Worm (Caenorhabditis elegans) whole organism, L4 larva: ENCODE measurements around the gene T13F2.6.

Source experiments
- F44E2.7 ChIP-seq: fragments of 200-800 bp; sonication (Bioruptor generic); IDR thresholded peaks from 2 replicates; pipeline ENCODE4 v2.1.2; 2022; ENCODE audit warnings: missing genetic modification characterization, missing compliant biosample characterization
- F49E8.2 ChIP-seq: sonication (generic microtip); optimal IDR thresholded peaks from 2 replicates; lab custom pipeline; 2016; ENCODE audit warnings: missing compliant biosample characterization, mild to moderate bottlenecking, missing genetic modification characterization, borderline replicate concordance
- R02D3.7 ChIP-seq: fragments of 150-350 bp; sonication (generic microtip); optimal IDR thresholded peaks from 3 replicates; lab custom pipeline; 2014; ENCODE audit warnings: missing biosample characterization, missing genetic modification characterization
- T20F7.1 ChIP-seq: fragments of 200-800 bp; sonication (Bioruptor generic); optimal IDR thresholded peaks from 2 replicates; lab custom pipeline; 2018; ENCODE audit warnings: mild to moderate bottlenecking, missing genetic modification characterization, missing compliant biosample characterization
- T26A8.4 ChIP-seq: fragments of 200-800 bp; sonication (Bioruptor generic); IDR thresholded peaks from 2 replicates; pipeline ENCODE4 v1.3.6; 2022; ENCODE audit warnings: missing genetic modification characterization, missing compliant biosample characterization
- Y105C5A.15 ChIP-seq: fragments of 200-800 bp; sonication (Bioruptor generic); IDR thresholded peaks from 2 replicates; pipeline ENCODE4 v1.3.6; 2022; ENCODE audit warnings: missing genetic modification characterization, missing compliant biosample characterization
- Y75B8A.6 ChIP-seq: fragments of 200-800 bp; sonication (Bioruptor generic); IDR thresholded peaks from 2 replicates; pipeline ENCODE4 v1.3.6; 2022; ENCODE audit warnings: missing genetic modification reagents, missing genetic modification characterization, missing compliant biosample characterization
- ZK546.5 ChIP-seq, 2 experiments: sonication (generic microtip); optimal IDR thresholded peaks; 2 replicates each; lab custom pipeline; 2017; ENCODE audit warnings: missing biosample characterization in 2 of 2, missing genetic modification characterization in 2 of 2
- aha-1 ChIP-seq: fragments of 150-350 bp; peaks from one replicate; lab custom pipeline; 2014; ENCODE audit warnings: missing biosample characterization, missing genetic modification characterization
- aly-2 ChIP-seq: sonication (generic microtip); optimal IDR thresholded peaks from 2 replicates; lab custom pipeline; 2018; ENCODE audit warnings: missing biosample characterization, missing genetic modification characterization
- ama-1 ChIP-seq: fragments of 150-350 bp; optimal IDR thresholded peaks from 2 replicates; lab custom pipeline; 2014; ENCODE audit warnings: inconsistent platforms, mixed read lengths
- attf-4 ChIP-seq: sonication (generic microtip); optimal IDR thresholded peaks from 3 replicates; lab custom pipeline; 2017; ENCODE audit warnings: missing biosample characterization, missing genetic modification characterization
- ceh-44 ChIP-seq: fragments of 200-800 bp; sonication (Bioruptor generic); IDR thresholded peaks from 2 replicates; pipeline ENCODE4 v1.3.6; 2022; ENCODE audit warnings: missing genetic modification reagents, missing genetic modification characterization, missing compliant biosample characterization
- ceh-62 ChIP-seq: sonication (generic microtip); optimal IDR thresholded peaks from 2 replicates; lab custom pipeline; 2017; ENCODE audit warnings: missing biosample characterization, missing genetic modification characterization
- ceh-82 ChIP-seq: sonication (generic microtip); optimal IDR thresholded peaks from 2 replicates; lab custom pipeline; 2017; ENCODE audit warnings: missing biosample characterization, missing genetic modification characterization
- ctbp-1 ChIP-seq: fragments of 200-800 bp; sonication (Bioruptor generic); IDR thresholded peaks from 2 replicates; pipeline ENCODE4 v1.3.6; 2022; ENCODE audit warnings: missing genetic modification reagents, missing genetic modification characterization, missing compliant biosample characterization
- daf-12 ChIP-seq: fragments of 150-350 bp; optimal IDR thresholded peaks from 2 replicates; lab custom pipeline; 2014; ENCODE audit warnings: missing biosample characterization, missing genetic modification reagents, missing genetic modification characterization
- daf-16 ChIP-seq, 3 experiments: sonication (generic microtip); optimal IDR thresholded peaks; 2 replicates each; lab custom pipeline; 2016 to 2017; ENCODE audit warnings: missing genetic modification characterization in 3 of 3, missing genetic modification reagents in 3 of 3, mild to moderate bottlenecking in 2 of 3, missing compliant biosample characterization in 2 of 3, missing biosample characterization in 1 of 3, moderate library complexity in 1 of 3
- daf-8 ChIP-seq: fragments of 200-800 bp; sonication (Bioruptor generic); IDR thresholded peaks from 2 replicates; pipeline ENCODE4 v1.3.6; 2022; ENCODE audit warnings: missing genetic modification characterization, missing compliant biosample characterization
- dmd-9 ChIP-seq: fragments of 200-800 bp; sonication (Bioruptor generic); IDR thresholded peaks from 2 replicates; pipeline ENCODE4 v1.3.6; 2022; ENCODE audit warnings: missing genetic modification reagents, missing genetic modification characterization, missing compliant biosample characterization
- duxl-1 ChIP-seq: sonication (generic microtip); optimal IDR thresholded peaks from 2 replicates; lab custom pipeline; 2016; ENCODE audit warnings: mild to moderate bottlenecking, missing genetic modification characterization, moderate library complexity, missing compliant biosample characterization; ENCODE audit not compliant: poor library complexity
- egl-27 ChIP-seq: sonication (generic microtip); optimal IDR thresholded peaks from 3 replicates; lab custom pipeline; 2017; ENCODE audit warnings: missing biosample characterization, missing genetic modification reagents, missing genetic modification characterization
- fkh-10 ChIP-seq: fragments of 150-350 bp; optimal IDR thresholded peaks from 2 replicates; lab custom pipeline; 2014; ENCODE audit warnings: missing biosample characterization, missing genetic modification reagents, missing genetic modification characterization
- fos-1 ChIP-seq: fragments of 150-350 bp; optimal IDR thresholded peaks from 2 replicates; lab custom pipeline; 2014; ENCODE audit warnings: missing biosample characterization, missing genetic modification characterization
- gei-8 ChIP-seq: fragments of 200-800 bp; sonication (Bioruptor generic); optimal IDR thresholded peaks from 2 replicates; lab custom pipeline; 2018; ENCODE audit warnings: mild to moderate bottlenecking, missing genetic modification characterization, missing compliant biosample characterization
- hif-1 ChIP-seq, 2 experiments: sonication (generic microtip); optimal IDR thresholded peaks; 2 replicates each; lab custom pipeline; 2016 to 2017; ENCODE audit warnings: missing compliant biosample characterization in 2 of 2, missing genetic modification characterization in 2 of 2, missing genetic modification reagents in 2 of 2, missing genotype in 2 of 2, mild to moderate bottlenecking in 1 of 2
- hlh-11 ChIP-seq: fragments of 200-800 bp; sonication (Bioruptor generic); optimal IDR thresholded peaks from 2 replicates; lab custom pipeline; 2018; ENCODE audit warnings: mild to moderate bottlenecking, missing genetic modification characterization, missing compliant biosample characterization
- hlh-30 ChIP-seq: sonication (generic microtip); optimal IDR thresholded peaks from 2 replicates; lab custom pipeline; 2017; ENCODE audit warnings: antibody characterized with exemption, mild to moderate bottlenecking, missing genetic modification characterization, missing compliant biosample characterization; ENCODE audit not compliant: insufficient read depth
- jun-1 ChIP-seq: fragments of 150-350 bp; optimal IDR thresholded peaks from 2 replicates; lab custom pipeline; 2014; ENCODE audit warnings: missing biosample characterization, missing genetic modification reagents, missing genetic modification characterization
- lin-1 ChIP-seq: fragments of 200-800 bp; sonication (Bioruptor generic); IDR thresholded peaks from 2 replicates; pipeline ENCODE4 v1.3.6; 2022; ENCODE audit warnings: missing genetic modification reagents, missing genetic modification characterization, missing compliant biosample characterization
- lin-39 ChIP-seq: fragments of 150-350 bp; optimal IDR thresholded peaks from 2 replicates; lab custom pipeline; 2014; ENCODE audit warnings: missing biosample characterization, missing genetic modification reagents, missing genetic modification characterization
- lsy-2 ChIP-seq, 2 experiments: fragments of 150-350 bp in 1 of 2; sonication (generic microtip) in 1 of 2; optimal IDR thresholded peaks; 2 replicates each; lab custom pipeline; 2014 to 2017; ENCODE audit warnings: missing biosample characterization in 2 of 2, missing genetic modification characterization in 2 of 2
- madf-5 ChIP-seq, 2 experiments: fragments of 200-800 bp; sonication (Bioruptor generic); IDR thresholded peaks; 2 replicates each; pipeline ENCODE4 v1.3.6; 2022; ENCODE audit warnings: missing compliant biosample characterization in 2 of 2, missing genetic modification characterization in 2 of 2
- madf-9 ChIP-seq: fragments of 200-800 bp; sonication (Bioruptor generic); conservative IDR thresholded peaks from 2 replicates; pipeline ENCODE4 v1.3.6; 2022; ENCODE audit warnings: missing genetic modification reagents, missing genetic modification characterization, missing compliant biosample characterization
- mdt-29 ChIP-seq: fragments of 200-800 bp; sonication (Bioruptor generic); IDR thresholded peaks from 2 replicates; pipeline ENCODE4 v1.3.6; 2022; ENCODE audit warnings: missing genetic modification reagents, missing genetic modification characterization, missing compliant biosample characterization
- nhr-10 ChIP-seq: fragments of 150-350 bp; optimal IDR thresholded peaks from 2 replicates; lab custom pipeline; 2014; ENCODE audit warnings: missing biosample characterization, missing genetic modification characterization
- nhr-102 ChIP-seq: sonication (generic microtip); optimal IDR thresholded peaks from 2 replicates; lab custom pipeline; 2016; ENCODE audit warnings: mild to moderate bottlenecking, missing genetic modification characterization, moderate library complexity, missing compliant biosample characterization
- nhr-11 ChIP-seq: fragments of 150-350 bp; optimal IDR thresholded peaks from 2 replicates; lab custom pipeline; 2014; ENCODE audit warnings: missing biosample characterization, missing genetic modification characterization
- nhr-42 ChIP-seq: fragments of 200-800 bp; sonication (Bioruptor generic); IDR thresholded peaks from 2 replicates; pipeline ENCODE4 v1.3.6; 2022; ENCODE audit warnings: missing genetic modification characterization, missing compliant biosample characterization
- nhr-76 ChIP-seq: fragments of 150-350 bp; optimal IDR thresholded peaks from 2 replicates; lab custom pipeline; 2014; ENCODE audit warnings: missing biosample characterization, missing genetic modification characterization
- pha-4 ChIP-seq, 2 experiments: fragments of 150-350 bp in 1 of 2; fragments of 200-800 bp in 1 of 2; sonication (Bioruptor generic) in 1 of 2; IDR thresholded peaks in 1 of 2; optimal IDR thresholded peaks in 1 of 2; 2 replicates each; pipeline versions ENCODE4 v1.3.6 to Lab custom; 2014 to 2022; ENCODE audit warnings: missing genetic modification characterization in 2 of 2, missing genetic modification reagents in 2 of 2, missing biosample characterization in 1 of 2, missing compliant biosample characterization in 1 of 2
- php-3 ChIP-seq: fragments of 200-800 bp; sonication (Bioruptor generic); IDR thresholded peaks from 2 replicates; pipeline ENCODE4 v1.3.6; 2022; ENCODE audit warnings: missing genetic modification reagents, missing genetic modification characterization, missing compliant biosample characterization
- rbr-2 ChIP-seq: sonication (generic microtip); optimal IDR thresholded peaks from 2 replicates; lab custom pipeline; 2016; ENCODE audit warnings: missing genotype, missing genetic modification characterization, missing compliant biosample characterization
- sdz-12 ChIP-seq: fragments of 200-800 bp; sonication (Bioruptor generic); optimal IDR thresholded peaks from 2 replicates; lab custom pipeline; 2018; ENCODE audit warnings: mild to moderate bottlenecking, missing genetic modification characterization, missing compliant biosample characterization
- snpc-1.2 ChIP-seq: fragments of 200-800 bp; sonication (Bioruptor generic); IDR thresholded peaks from 2 replicates; pipeline ENCODE4 v1.3.6; 2022; ENCODE audit warnings: missing genetic modification reagents, missing genetic modification characterization, missing compliant biosample characterization
- snpc-4 ChIP-seq: fragments of 150-350 bp; optimal IDR thresholded peaks from 2 replicates; lab custom pipeline; 2014; ENCODE audit warnings: missing biosample characterization, missing genetic modification characterization
- unc-130 ChIP-seq: sonication (generic microtip); optimal IDR thresholded peaks from 2 replicates; lab custom pipeline; 2016; ENCODE audit warnings: missing genetic modification reagents, missing genetic modification characterization, missing compliant biosample characterization
- zfp-3 ChIP-seq: fragments of 200-800 bp; sonication (Bioruptor generic); conservative IDR thresholded peaks from 2 replicates; pipeline ENCODE4 v1.3.6; 2022; ENCODE audit warnings: missing genetic modification reagents, missing genetic modification characterization, missing compliant biosample characterization
- zip-2 ChIP-seq: fragments of 150-350 bp; optimal IDR thresholded peaks from 2 replicates; lab custom pipeline; 2014; ENCODE audit warnings: missing biosample characterization, missing genetic modification characterization
- ztf-7 ChIP-seq: fragments of 150-350 bp; optimal IDR thresholded peaks from 2 replicates; lab custom pipeline; 2014; ENCODE audit warnings: missing biosample characterization, missing genetic modification characterization

Gene T13F2.6

DNA sequence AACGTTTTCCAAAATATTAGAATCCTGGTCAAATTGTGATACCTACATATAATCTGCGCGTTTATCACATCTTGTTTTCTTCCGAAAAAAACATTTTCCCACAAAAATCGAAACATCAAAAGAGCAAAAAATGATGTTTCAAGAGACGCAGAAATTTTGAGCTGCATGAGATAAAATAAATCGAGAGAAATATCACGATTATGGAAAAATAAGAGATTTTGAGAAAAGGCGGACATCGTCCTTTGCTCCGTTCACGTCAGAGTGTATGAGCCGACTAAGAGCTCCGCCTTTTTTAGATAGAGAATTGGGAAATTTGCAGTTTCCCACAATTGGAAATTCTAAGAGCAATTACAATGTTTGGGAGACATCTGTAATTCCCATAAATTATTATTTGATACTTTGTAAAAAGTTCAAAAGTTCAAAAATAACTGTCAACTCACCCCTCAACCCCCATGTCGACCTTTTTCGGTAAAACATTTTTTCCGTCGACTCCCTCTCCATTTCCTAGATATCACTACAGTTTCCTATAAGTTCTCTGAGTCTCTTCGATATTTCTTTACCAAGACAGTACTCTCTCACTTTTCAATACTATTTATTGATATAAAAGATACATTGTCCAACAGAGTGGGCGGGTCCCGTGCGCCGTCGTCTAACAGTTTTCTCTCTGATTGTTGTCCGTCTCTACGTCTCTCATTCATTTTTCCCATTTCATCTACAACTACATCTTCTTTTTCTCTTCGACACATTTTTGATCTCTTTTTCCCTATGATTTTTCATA lies 21.3 kb upstream of the T13F2.6 start (continued):
- TF ChIP-seq rbr-2 (tag; lab: Kevin White, UChicago) (no peak), nhr-76 (tag; lab: Kevin White, UChicago) (no peak), unc-130 (no peak), madf-5 (GFP tag; IDR thresholded peaks at IDR 0.05; lab: Robert Waterston, UW) (no peak), aly-2 (tag; lab: Kevin White, UChicago) (no peak), snpc-1.2 (GFP tag; lab: Robert Waterston, UW) (no peak), nhr-10 (tag; lab: Kevin White, UChicago) (peak; percentile 10), dmd-9 (GFP tag; lab: Robert Waterston, UW) (no peak), gei-8 (no peak), daf-12 (no peak), jun-1 (tag; lab: Kevin White, UChicago) (no peak), T20F7.1 (GFP tag; lab: Kevin White, UChicago) (no peak), hlh-30 (tag; lab: Kevin White, UChicago) (peak; percentile 73), egl-27 (tag; lab: Kevin White, UChicago) (no peak), zip-2 (tag; lab: Kevin White, UChicago) (no peak), ceh-62 (no peak), lin-39 (no peak), php-3 (GFP tag; lab: Robert Waterston, UW) (no peak), daf-16 (GFP tag; optimal IDR thresholded peaks at IDR 0.05; lab: Kevin White, UChicago) (no peak), daf-16 (tag; optimal IDR thresholded peaks at IDR 0.05; lab: Kevin White, UChicago) (peak; percentile 56), hif-1 (tag; optimal IDR thresholded peaks at IDR 0.05; lab: Kevin White, UChicago) (no peak), F44E2.7 (no peak), Y105C5A.15 (no peak), R02D3.7 (tag; lab: Kevin White, UChicago) (no peak), ztf-7 (tag; lab: Kevin White, UChicago) (no peak), madf-9 (GFP tag; lab: Robert Waterston, UW) (no peak), Y75B8A.6 (GFP tag; lab: Robert Waterston, UW) (no peak), hlh-11 (peak; percentile 69), aha-1 (no peak), lin-1 (GFP tag; lab: Robert Waterston, UW) (no peak), snpc-4 (tag; lab: Kevin White, UChicago) (no peak), ceh-44 (GFP tag; lab: Robert Waterston, UW) (no peak), lsy-2 (tag; optimal IDR thresholded peaks at IDR 0.05; lab: Kevin White, UChicago) (peak in 1 of 2 experiments; percentile 24), T26A8.4 (GFP tag; lab: Robert Waterston, UW) (no peak), zfp-3 (GFP tag; lab: Robert Waterston, UW) (no peak), ctbp-1 (GFP tag; lab: Robert Waterston, UW) (0 out of 2 replicates have a peak, but pooled peaks have one; percentile 44), fos-1 (tag; lab: Kevin White, UChicago) (no peak), nhr-11 (no peak), F49E8.2 (tag; lab: Kevin White, UChicago) (no peak), duxl-1 (tag; lab: Kevin White, UChicago) (no peak), mdt-29 (GFP tag; lab: Robert Waterston, UW) (no peak), fkh-10 (GFP tag; lab: Kevin White, UChicago) (no peak), ceh-82 (no peak), pha-4 (GFP tag; IDR thresholded peaks at IDR 0.05; lab: Robert Waterston, UW) (no peak), pha-4 (tag; optimal IDR thresholded peaks at IDR 0.05; lab: Kevin White, UChicago) (no peak), sdz-12 (no peak), attf-4 (no peak), nhr-102 (tag; lab: Kevin White, UChicago) (no peak), ZK546.5 (tag; optimal IDR thresholded peaks at IDR 0.05; lab: Kevin White, UChicago) (no peak), ama-1 (lab: Kevin White, UChicago) (no peak), daf-8 (GFP tag; lab: Robert Waterston, UW) (no peak), nhr-42 (no peak)
